Worm (Caenorhabditis elegans): Measurements from ENCODE around the gene Y41C4A.12.

ce11 chrIII:11689887-11690286 is 36.6 kb downstream of the Y41C4A.12 start:
- TF ChIP-seq lin-13 (GFP tag; optimal IDR thresholded peaks at IDR 0.05) (no peak), mdl-1 (tag; optimal IDR thresholded peaks at IDR 0.05) (no peak), egl-27 (tag; optimal IDR thresholded peaks at IDR 0.05) (no peak), unc-30 (tag; optimal IDR thresholded peaks at IDR 0.05) (no peak), ama-1 (optimal IDR thresholded peaks at IDR 0.05) (no peak), F16B12.6 (tag; optimal IDR thresholded peaks at IDR 0.05) (no peak), unc-62 (GFP tag; optimal IDR thresholded peaks at IDR 0.05) (no peak), vab-15 (tag; optimal IDR thresholded peaks at IDR 0.05) (no peak), elt-2 (tag; optimal IDR thresholded peaks at IDR 0.05) (no peak), unc-130 (tag; optimal IDR thresholded peaks at IDR 0.05) (no peak), efl-3 (GFP tag; optimal IDR thresholded peaks at IDR 0.05) (no peak), unc-98 (GFP tag; IDR thresholded peaks at IDR 0.05) (no peak), lin-39 (tag; optimal IDR thresholded peaks at IDR 0.05) (no peak)

Data from whole organism, L1 larva.